Fruit fly (Drosophila melanogaster) whole organism, embryonic: ENCODE measurements around the gene SmD1.

ENCODE experiments used
- CG12155 ChIP-seq: fragments of 200-800 bp; sonication (Bioruptor generic); optimal IDR thresholded peaks from 3 replicates; lab custom pipeline; 2016; ENCODE audit warnings: missing biosample characterization, missing genetic modification characterization
- CG16779 ChIP-seq: fragments of 200-800 bp; sonication (Bioruptor generic); IDR thresholded peaks from 2 replicates; pipeline ENCODE4 v1.3.6; 2022; ENCODE audit warnings: missing biosample characterization, missing genetic modification characterization
- CG17829 ChIP-seq: fragments of 200-800 bp; optimal IDR thresholded peaks from 2 replicates; lab custom pipeline; 2019; ENCODE audit warnings: missing biosample characterization, mild to moderate bottlenecking, missing genetic modification characterization, moderate library complexity
- Gug ChIP-seq: fragments of 200-800 bp; sonication (Bioruptor generic); IDR thresholded peaks from 4 replicates; pipeline ENCODE4 v1.3.6; 2022; ENCODE audit warnings: missing biosample characterization, missing genetic modification characterization
- Kr ChIP-seq: fragments of 200-800 bp; sonication (Bioruptor generic); optimal IDR thresholded peaks from 2 replicates; lab custom pipeline; 2017; ENCODE audit warnings: missing biosample characterization, mild to moderate bottlenecking, missing genetic modification characterization
- fd64A ChIP-seq: fragments of 200-800 bp; sonication (Bioruptor generic); optimal IDR thresholded peaks from 3 replicates; lab custom pipeline; 2018; ENCODE audit warnings: missing biosample characterization, mild to moderate bottlenecking, missing genetic modification characterization
- phol ChIP-seq: fragments of 200-800 bp; sonication (Bioruptor generic); optimal IDR thresholded peaks from 3 replicates; lab custom pipeline; 2018; ENCODE audit warnings: missing biosample characterization, mild to moderate bottlenecking, missing genetic modification characterization, moderate library complexity

dm6 chr3L:12778616-12779015 lies 44.2 kb upstream of the SmD1 start, which contains the start of gene CG32106:
- TF ChIP-seq CG16779 (GFP tag; lab: Robert Waterston, UW) (no peak), fd64A (GFP tag; lab: Kevin White, UChicago) (no peak), Gug (GFP tag; lab: Robert Waterston, UW) (no peak), phol (tag; lab: Kevin White, UChicago) (no peak), Kr (GFP tag; lab: Kevin White, UChicago) (no peak), CG17829 (tag; lab: Kevin White, UChicago) (no peak), CG12155 (GFP tag; lab: Kevin White, UChicago) (no peak)
